Fruit fly (Drosophila melanogaster): Measurements from ENCODE around the gene CG13962.

DNA sequence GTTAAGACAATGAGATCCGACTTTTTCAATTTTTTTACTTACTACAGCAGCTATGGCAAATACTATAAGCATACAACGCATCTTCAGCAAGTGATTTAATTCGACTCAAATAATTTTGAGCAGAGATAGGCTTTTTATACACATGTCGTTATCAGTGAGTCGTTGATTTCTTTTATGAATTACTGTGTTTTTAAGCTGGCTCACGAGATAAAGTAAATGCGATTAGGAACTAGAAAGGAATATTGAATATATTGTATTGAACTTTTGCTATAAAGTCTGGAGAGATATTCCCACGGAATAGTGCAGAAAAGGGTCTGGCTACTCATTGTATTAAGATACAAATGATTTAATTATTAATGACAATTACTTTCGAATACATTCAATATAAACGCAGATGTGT, at the start of gene CG13962:
- no peak for TF ChIP-seq toe (GFP tag; optimal IDR thresholded peaks at IDR 0.05)
- no peak for TF ChIP-seq CG33017 (tag; optimal IDR thresholded peaks at IDR 0.05)
- TF ChIP-seq Mnt (GFP tag; optimal IDR thresholded peaks at IDR 0.05), result no peak

Measured in whole organism, adult.